Fruit fly (Drosophila melanogaster): ENCODE measurements around the gene C3G.

C3G gene

dm6 chrX:6849178-6849956, 46.0 kb upstream of the C3G start, which contains the start of the genes Cht11 and CG4558 (continued):
- TF ChIP-seq inv (GFP tag; IDR thresholded peaks at IDR 0.05; ENCODE audit: partially characterized antibody) (0 out of 2 replicates have a peak, but pooled peaks have one; percentile 38), CG17568 (GFP tag; optimal IDR thresholded peaks at IDR 0.05) (no peak), dan (GFP tag; IDR thresholded peaks at IDR 0.05) (no peak), run (tag; optimal IDR thresholded peaks at IDR 0.05) (peak; percentile 10), Hr3 (GFP tag; optimal IDR thresholded peaks at IDR 0.05) (peak; percentile 81), PHDP (tag; optimal IDR thresholded peaks at IDR 0.05) (peak; percentile 80), CG5180 (GFP tag; optimal IDR thresholded peaks at IDR 0.05) (peak; percentile 37), D19B (GFP tag; optimal IDR thresholded peaks at IDR 0.05) (peak; percentile 60), slp2 (GFP tag; optimal IDR thresholded peaks at IDR 0.05) (peak; percentile 44), CG18262 (tag; optimal IDR thresholded peaks at IDR 0.05) (peak; percentile 83), luna (GFP tag; optimal IDR thresholded peaks at IDR 0.05) (no peak), ap (GFP tag; IDR thresholded peaks at IDR 0.05) (peak; percentile 63), CG13624 (GFP tag; optimal IDR thresholded peaks at IDR 0.05) (peak; percentile 56), CG17186 (GFP tag; optimal IDR thresholded peaks at IDR 0.05) (no peak), CG31388 (GFP tag; optimal IDR thresholded peaks at IDR 0.05) (peak; percentile 41), danr (GFP tag; IDR thresholded peaks at IDR 0.05) (peak; percentile 45; the same call in 1 of the 2 replicates), CG3281 (GFP tag; optimal IDR thresholded peaks at IDR 0.05) (peak; percentile 77), CG8478 (optimal IDR thresholded peaks at IDR 0.05) (no peak), oc (tag; optimal IDR thresholded peaks at IDR 0.05) (peak; percentile 57), Bteb2 (GFP tag; optimal IDR thresholded peaks at IDR 0.05) (peak; percentile 47), wek (GFP tag; optimal IDR thresholded peaks at IDR 0.05) (peak; percentile 36), CG1529 (GFP tag; optimal IDR thresholded peaks at IDR 0.05) (peak; percentile 51), CG11085 (GFP tag; IDR thresholded peaks at IDR 0.05) (peak; percentile 68), CG3407 (GFP tag; optimal IDR thresholded peaks at IDR 0.05) (peak; percentile 41), knrl (GFP tag; IDR thresholded peaks at IDR 0.05; ENCODE audit: partially characterized antibody) (peak; percentile 44; the same call in 2 of the 3 replicates), CG1603 (tag; optimal IDR thresholded peaks at IDR 0.05) (peak; percentile 68), CG11456 (GFP tag; IDR thresholded peaks at IDR 0.05) (peak; percentile 84), sima (GFP tag; optimal IDR thresholded peaks at IDR 0.05) (no peak), CG6254 (GFP tag; optimal IDR thresholded peaks at IDR 0.05) (peak; percentile 62), Bdp1 (GFP tag; optimal IDR thresholded peaks at IDR 0.05) (peak; percentile 31), fd3F (GFP tag; optimal IDR thresholded peaks at IDR 0.05) (peak; percentile 79), ken (GFP tag; IDR thresholded peaks at IDR 0.05) (peak; percentile 78), gcm (GFP tag; optimal IDR thresholded peaks at IDR 0.05) (peak; percentile 68), dm (GFP tag; optimal IDR thresholded peaks at IDR 0.05) (peak; percentile 50), abd-A (tag; optimal IDR thresholded peaks at IDR 0.05) (peak; percentile 49), klu (GFP tag; IDR thresholded peaks at IDR 0.05) (peak; percentile 64), H2.0 (GFP tag; IDR thresholded peaks at IDR 0.05) (peak; percentile 75), CG3163 (GFP tag; optimal IDR thresholded peaks at IDR 0.05) (peak; percentile 8), CG6683 (GFP tag; optimal IDR thresholded peaks at IDR 0.05) (peak; percentile 22), CG8359 (GFP tag; optimal IDR thresholded peaks at IDR 0.05; ENCODE audit: borderline replicate concordance) (no peak), jumu (GFP tag; optimal IDR thresholded peaks at IDR 0.05) (peak; percentile 64), sens-2 (GFP tag; IDR thresholded peaks at IDR 0.05) (0 out of 2 replicates have a peak, but pooled peaks have one; percentile 26), crp (GFP tag; optimal IDR thresholded peaks at IDR 0.05) (peak in 1 of 2 experiments; percentile 21), Max (GFP tag; optimal IDR thresholded peaks at IDR 0.05) (peak; percentile 78), ems (GFP tag; optimal IDR thresholded peaks at IDR 0.05) (peak; percentile 70), Hey (tag; optimal IDR thresholded peaks at IDR 0.05) (no peak), Abd-B (GFP tag; optimal IDR thresholded peaks at IDR 0.05) (peak; percentile 82), row (GFP tag; IDR thresholded peaks at IDR 0.05) (peak; percentile 96), pzg (GFP tag; optimal IDR thresholded peaks at IDR 0.05) (peak; percentile 48)

Measured in whole organism, embryonic.